Fruit fly (Drosophila melanogaster) whole organism: ENCODE measurements around the gene CG7695.

ENCODE experiments used
- CG8478 ChIP-seq: fragments of >200 bp; optimal IDR thresholded peaks from 2 replicates; lab custom pipeline; 2018; ENCODE audit warnings: inconsistent platforms
- pan ChIP-seq: fragments of >200 bp; optimal IDR thresholded peaks from 2 replicates; lab custom pipeline; 2017
- psq ChIP-seq: fragments of >200 bp; optimal IDR thresholded peaks from 2 replicates; lab custom pipeline; 2017

DNA sequence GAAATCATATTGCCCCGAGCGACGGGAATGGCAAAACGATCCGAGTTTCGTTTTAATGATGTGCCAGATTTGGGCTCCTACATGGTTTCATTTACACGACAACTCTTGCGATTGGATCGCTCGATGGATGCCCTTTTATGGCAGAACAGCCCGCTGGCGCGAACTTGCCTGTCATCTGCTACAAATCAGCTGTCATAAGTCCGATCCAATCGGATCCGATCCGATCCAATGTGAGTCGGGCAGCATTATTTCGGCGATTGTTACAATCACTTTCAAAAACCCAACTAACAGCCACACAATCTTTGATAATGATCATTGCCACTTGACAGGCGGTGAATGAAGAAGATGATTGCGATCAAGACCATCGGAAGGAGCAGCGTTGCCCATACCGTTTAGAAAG is 26.3 kb upstream of the CG7695 start:
- TF ChIP-seq psq (lab: Kevin White, UChicago) (no peak), pan (lab: Kevin White, UChicago) (no peak), CG8478 (lab: Kevin White, UChicago) (no peak)
